Worm (Caenorhabditis elegans): ENCODE measurements around the gene K02E11.5.

Gene K02E11.5

DNA sequence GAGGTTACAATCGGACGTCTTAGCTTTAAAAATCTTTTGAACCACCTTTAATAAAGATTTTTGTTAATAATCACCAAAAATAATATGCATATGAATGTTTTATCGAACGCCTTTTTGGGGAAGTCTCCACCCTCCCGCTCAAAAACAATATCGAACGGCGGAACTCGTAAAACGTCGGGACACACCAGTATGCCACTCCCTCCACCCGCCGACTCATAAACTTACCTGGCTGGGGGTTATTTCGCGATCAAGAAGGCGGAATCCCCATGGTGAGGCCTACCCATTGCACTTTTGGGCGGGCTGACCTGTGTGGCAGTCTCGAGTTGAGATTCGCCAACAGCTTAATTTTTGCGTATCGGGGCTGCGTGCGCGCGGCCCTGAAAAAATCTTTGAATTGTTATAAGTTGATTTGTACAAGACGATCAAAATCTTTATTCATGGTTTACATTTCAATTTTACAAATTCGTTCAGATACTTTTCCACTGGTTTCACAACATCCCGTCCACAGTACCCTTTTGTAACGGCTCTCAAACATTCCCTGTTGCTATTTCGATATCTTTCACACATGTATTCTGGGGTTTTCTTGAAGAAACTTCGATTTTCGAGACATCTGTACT is 15.3 kb downstream of the K02E11.5 start (continued):
- peak; percentile 23 for TF ChIP-seq F49E8.2 (tag; optimal IDR thresholded peaks at IDR 0.05; ENCODE audit: insufficient read depth)
- TF ChIP-seq ceh-27 (GFP tag; optimal IDR thresholded peaks at IDR 0.05) = no peak
- TF ChIP-seq F55B11.4 (tag; optimal IDR thresholded peaks at IDR 0.05; ENCODE audit: borderline replicate concordance, insufficient read depth) = no peak
- no peak for TF ChIP-seq aptf-3 (GFP tag; IDR thresholded peaks at IDR 0.05)
- no peak for TF ChIP-seq Y56A3A.18 (GFP tag; IDR thresholded peaks at IDR 0.05)

ce11 chrV:14268616-14269015 is 16.5 kb downstream of the K02E11.5 start, which contains the start of gene F40G12.4:
TSS of gene F40G12.4 (minus strand) at chrV:14268716.
- TF ChIP-seq B0019.2 (GFP tag; conservative IDR thresholded peaks at IDR 0.05) = no peak
- no peak for TF ChIP-seq dpff-1 (tag; optimal IDR thresholded peaks at IDR 0.05)
- TF ChIP-seq ceh-27 (GFP tag; optimal IDR thresholded peaks at IDR 0.05) = no peak
- no peak for TF ChIP-seq bed-2 (GFP tag; IDR thresholded peaks at IDR 0.05)
- TF ChIP-seq F52B5.7 (tag; optimal IDR thresholded peaks at IDR 0.05) = no peak
- no peak for TF ChIP-seq fkh-3 (tag; optimal IDR thresholded peaks at IDR 0.05)
- TF ChIP-seq egl-44 (GFP tag; IDR thresholded peaks at IDR 0.05) = no peak
- TF ChIP-seq F39B2.1 (GFP tag; IDR thresholded peaks at IDR 0.05) = no peak
- TF ChIP-seq ztf-25 (GFP tag; IDR thresholded peaks at IDR 0.05) = no peak
- TF ChIP-seq pha-4 (tag; optimal IDR thresholded peaks at IDR 0.05) = no peak
- TF ChIP-seq ztf-26 (tag; optimal IDR thresholded peaks at IDR 0.05) = no peak
- no peak for TF ChIP-seq rec-8 (tag; optimal IDR thresholded peaks at IDR 0.05)
- TF ChIP-seq repo-1 (tag; optimal IDR thresholded peaks at IDR 0.05) = no peak
- TF ChIP-seq K12H6.12 (tag; optimal IDR thresholded peaks at IDR 0.05) = no peak
- no peak for TF ChIP-seq D2030.7 (GFP tag; IDR thresholded peaks at IDR 0.05)
- TF ChIP-seq egrh-3 (GFP tag; IDR thresholded peaks at IDR 0.05) = no peak
- TF ChIP-seq ceh-100 (GFP tag; IDR thresholded peaks at IDR 0.05) = no peak
- TF ChIP-seq T07F8.4 (tag; optimal IDR thresholded peaks at IDR 0.05) = no peak

ce11 chrV:14270729-14271128 is 18.6 kb downstream of the K02E11.5 start, which contains the start of gene F40G12.5:
TSS of gene F40G12.5 (minus strand) at chrV:14270829.
- no peak for TF ChIP-seq lag-1 (GFP tag; IDR thresholded peaks at IDR 0.05)
- TF ChIP-seq lin-26 (GFP tag; IDR thresholded peaks at IDR 0.05) = no peak
- no peak for TF ChIP-seq rcor-1 (GFP tag; IDR thresholded peaks at IDR 0.05)
- no peak for TF ChIP-seq die-1 (tag; optimal IDR thresholded peaks at IDR 0.05)
- no peak for TF ChIP-seq F57C9.4 (tag; optimal IDR thresholded peaks at IDR 0.05)
- no peak for TF ChIP-seq fkh-3 (tag; optimal IDR thresholded peaks at IDR 0.05)
- no peak for TF ChIP-seq ceh-91 (GFP tag; IDR thresholded peaks at IDR 0.05)
- no peak for TF ChIP-seq hlh-26 (GFP tag; conservative IDR thresholded peaks at IDR 0.05)
- TF ChIP-seq gei-17 (GFP tag; optimal IDR thresholded peaks at IDR 0.05) = no peak
- no peak for TF ChIP-seq bed-1 (GFP tag; IDR thresholded peaks at IDR 0.05)

ce11 chrV:14273019-14273418 is 20.9 kb downstream of the K02E11.5 start, which contains the start of gene F40G12.6:
TSS of gene F40G12.6 (minus strand) at chrV:14273119.
- TF ChIP-seq attf-5 (GFP tag; optimal IDR thresholded peaks at IDR 0.05) (no peak), ztf-28 (GFP tag; IDR thresholded peaks at IDR 0.05) (no peak), die-1 (tag; optimal IDR thresholded peaks at IDR 0.05) (no peak), ceh-27 (GFP tag; optimal IDR thresholded peaks at IDR 0.05) (no peak), athp-1 (tag; optimal IDR thresholded peaks at IDR 0.05) (no peak), ZK185.1 (tag; optimal IDR thresholded peaks at IDR 0.05; ENCODE audit: poor library complexity, severe bottlenecking) (no peak), lin-40 (tag; optimal IDR thresholded peaks at IDR 0.05) (no peak), cebp-2 (GFP tag; IDR thresholded peaks at IDR 0.05) (no peak), F57C9.4 (tag; optimal IDR thresholded peaks at IDR 0.05) (no peak), rcor-1 (GFP tag; IDR thresholded peaks at IDR 0.05) (no peak), mxl-1 (tag; optimal IDR thresholded peaks at IDR 0.05) (no peak), F22D6.2 (tag; optimal IDR thresholded peaks at IDR 0.05) (no peak), hmg-1.2 (GFP tag; IDR thresholded peaks at IDR 0.05) (no peak), aptf-2 (GFP tag; conservative IDR thresholded peaks at IDR 0.05) (no peak), gei-17 (GFP tag; optimal IDR thresholded peaks at IDR 0.05) (no peak), hmg-20 (GFP tag; IDR thresholded peaks at IDR 0.05) (no peak), madf-3 (GFP tag; IDR thresholded peaks at IDR 0.05) (no peak), bed-2 (GFP tag; IDR thresholded peaks at IDR 0.05) (no peak), dpl-1 (GFP tag; optimal IDR thresholded peaks at IDR 0.05) (no peak), madf-6 (GFP tag; IDR thresholded peaks at IDR 0.05) (no peak)

Data from whole organism, young adult.